Fruit fly (Drosophila melanogaster): ENCODE data around the gene cort.

The cort gene

dm6 chr2L:6676535-6676934, at the start of gene cort:
Gene cort (minus strand): TSS chr2L:6676635.
- TF ChIP-seq ovo (GFP tag; optimal IDR thresholded peaks at IDR 0.05) = peak; percentile 9
- TF ChIP-seq Hr96 (GFP tag; optimal IDR thresholded peaks at IDR 0.05) = no peak
- TF ChIP-seq CG7045 (GFP tag; optimal IDR thresholded peaks at IDR 0.05) = no peak
- TF ChIP-seq tj (GFP tag; optimal IDR thresholded peaks at IDR 0.05) = no peak
- TF ChIP-seq kay (GFP tag; ENCODE audit: borderline replicate concordance) = no peak
- no peak for TF ChIP-seq cic (GFP tag; optimal IDR thresholded peaks at IDR 0.05)
- no peak for TF ChIP-seq CG5204 (GFP tag; optimal IDR thresholded peaks at IDR 0.05)
- no peak for TF ChIP-seq CG14711 (tag; optimal IDR thresholded peaks at IDR 0.05)
- TF ChIP-seq Crg-1 (GFP tag; optimal IDR thresholded peaks at IDR 0.05) = no peak

dm6 chr2L:6723750-6724503, 47.5 kb upstream of the cort start, which contains the start of gene Liprin-alpha:
Gene Liprin-alpha (plus strand): TSS chr2L:6723903.
- no peak for TF ChIP-seq toe (GFP tag; optimal IDR thresholded peaks at IDR 0.05)
- no peak for TF ChIP-seq CG7101 (tag; optimal IDR thresholded peaks at IDR 0.05)
- TF ChIP-seq CG7045 (GFP tag; optimal IDR thresholded peaks at IDR 0.05) = no peak
- TF ChIP-seq ovo (GFP tag; optimal IDR thresholded peaks at IDR 0.05) = no peak
- TF ChIP-seq CG1620 (GFP tag; optimal IDR thresholded peaks at IDR 0.05) = no peak
- no peak for TF ChIP-seq pad (GFP tag; optimal IDR thresholded peaks at IDR 0.05)
- TF ChIP-seq Crg-1 (GFP tag; optimal IDR thresholded peaks at IDR 0.05) = no peak
- TF ChIP-seq Clk (GFP tag; optimal IDR thresholded peaks at IDR 0.05) = no peak
- no peak for TF ChIP-seq cic (GFP tag; optimal IDR thresholded peaks at IDR 0.05)
- TF ChIP-seq CG5204 (GFP tag; optimal IDR thresholded peaks at IDR 0.05) = no peak
- TF ChIP-seq kay (GFP tag; ENCODE audit: borderline replicate concordance) = peak; percentile 40
- peak; percentile 9 for TF ChIP-seq Mnt (GFP tag; optimal IDR thresholded peaks at IDR 0.05)

dm6 chr2L:6722822-6723749, 46.7 kb upstream of the cort start, which contains the start of gene homer:
Gene homer (minus strand): TSS chr2L:6723359.
- TF ChIP-seq cic (GFP tag; optimal IDR thresholded peaks at IDR 0.05) (peak; percentile 61), CG7045 (GFP tag; optimal IDR thresholded peaks at IDR 0.05) (peak; percentile 3), tj (GFP tag; optimal IDR thresholded peaks at IDR 0.05) (peak; percentile 20), CG5204 (GFP tag; optimal IDR thresholded peaks at IDR 0.05) (no peak), Mnt (GFP tag; optimal IDR thresholded peaks at IDR 0.05) (peak; percentile 7), toe (GFP tag; optimal IDR thresholded peaks at IDR 0.05) (peak; percentile 62), CG33017 (tag; optimal IDR thresholded peaks at IDR 0.05) (no peak)

- TF ChIP-seq kay (GFP tag; ENCODE audit: borderline replicate concordance) (no peak), CG14711 (tag; optimal IDR thresholded peaks at IDR 0.05) (no peak)
Measured at dm6 chr2L:6721710-6722109, 45.3 kb upstream of the cort start.

- TF ChIP-seq Mnt (GFP tag; optimal IDR thresholded peaks at IDR 0.05) (peak; percentile 89), pad (GFP tag; optimal IDR thresholded peaks at IDR 0.05) (no peak), bab1 (GFP tag; optimal IDR thresholded peaks at IDR 0.05) (no peak), Hr96 (GFP tag; optimal IDR thresholded peaks at IDR 0.05) (no peak)
Measured at dm6 chr2L:6717460-6717859, 41.0 kb upstream of the cort start, which contains the start of gene Aatf. Gene Aatf (plus strand): TSS chr2L:6717625.

- no peak for TF ChIP-seq tj (GFP tag; optimal IDR thresholded peaks at IDR 0.05)
- no peak for TF ChIP-seq CG1620 (GFP tag; optimal IDR thresholded peaks at IDR 0.05)
- no peak for TF ChIP-seq CG14711 (tag; optimal IDR thresholded peaks at IDR 0.05)
- TF ChIP-seq CG5204 (GFP tag; optimal IDR thresholded peaks at IDR 0.05) = no peak
- no peak for TF ChIP-seq Hr96 (GFP tag; optimal IDR thresholded peaks at IDR 0.05)
Measured at dm6 chr2L:6716921-6717320, 40.5 kb upstream of the cort start.

- TF ChIP-seq pad (GFP tag; optimal IDR thresholded peaks at IDR 0.05) = no peak
- TF ChIP-seq CG1620 (GFP tag; optimal IDR thresholded peaks at IDR 0.05) = no peak
- TF ChIP-seq CG5204 (GFP tag; optimal IDR thresholded peaks at IDR 0.05) = no peak
- TF ChIP-seq Hr96 (GFP tag; optimal IDR thresholded peaks at IDR 0.05) = no peak
- no peak for TF ChIP-seq Clk (GFP tag; optimal IDR thresholded peaks at IDR 0.05)
- TF ChIP-seq cic (GFP tag; optimal IDR thresholded peaks at IDR 0.05) = no peak
Measured at dm6 chr2L:6716182-6716770, 39.8 kb upstream of the cort start, which contains the start of gene AkhR. Gene AkhR (minus strand): TSS chr2L:6716186.

Measured in whole organism, adult.